Worm (Caenorhabditis elegans) whole organism, L4/young adult: ENCODE results near the gene pigg-1.

Experiments
- W03F9.2 ChIP-seq: fragments of 150-350 bp; optimal IDR thresholded peaks from 2 replicates; lab custom pipeline; 2014; ENCODE audit warnings: missing biosample characterization, missing genetic modification characterization
- dao-5 ChIP-seq: sonication (generic microtip); optimal IDR thresholded peaks from 2 replicates; lab custom pipeline; 2016; ENCODE audit warnings: missing genotype, missing genetic modification characterization, moderate library complexity, missing compliant biosample characterization
- him-1 ChIP-seq: sonication (generic microtip); optimal IDR thresholded peaks from 2 replicates; lab custom pipeline; 2016; ENCODE audit warnings: missing genotype, missing genetic modification reagents, missing genetic modification characterization, missing compliant biosample characterization

ce11 chrII:8569038-8569977, 30.8 kb downstream of the pigg-1 start, which contains the start of the genes col-38 and rpl-5:
- TF ChIP-seq him-1 (peak; percentile 1), W03F9.2 (peak; percentile 97), dao-5 (tag; lab: Kevin White, UChicago) (no peak)
